Worm (Caenorhabditis elegans): ENCODE measurements around the gene srx-128.

Gene srx-128

ce11 chrV:13796246-13796776 is 41.0 kb upstream of the srx-128 start, which contains the start of gene twk-32 (continued):
- TF ChIP-seq rec-8 (tag; optimal IDR thresholded peaks at IDR 0.05): no peak
- TF ChIP-seq dpff-1 (tag; optimal IDR thresholded peaks at IDR 0.05): peak; percentile 24
- no peak for TF ChIP-seq egl-18 (GFP tag; IDR thresholded peaks at IDR 0.05)
- no peak for TF ChIP-seq Y79H2A.3 (GFP tag; conservative IDR thresholded peaks at IDR 0.05)
- TF ChIP-seq aptf-3 (GFP tag; IDR thresholded peaks at IDR 0.05): no peak
- no peak for TF ChIP-seq F23B12.7 (tag; optimal IDR thresholded peaks at IDR 0.05; ENCODE audit: insufficient read depth)
- TF ChIP-seq C06A6.2 (GFP tag; conservative IDR thresholded peaks at IDR 0.05): 0 out of 2 replicates have a peak, but pooled peaks have one; percentile 9
- no peak for TF ChIP-seq Y53G8AR.9 (GFP tag; conservative IDR thresholded peaks at IDR 0.05)
- TF ChIP-seq bed-1 (GFP tag; IDR thresholded peaks at IDR 0.05): no peak
- TF ChIP-seq D2030.7 (GFP tag; IDR thresholded peaks at IDR 0.05): no peak
- no peak for TF ChIP-seq ztf-6 (GFP tag; IDR thresholded peaks at IDR 0.05)
- no peak for TF ChIP-seq ccch-3 (GFP tag; optimal IDR thresholded peaks at IDR 0.05)
- no peak for TF ChIP-seq nfya-2 (GFP tag; IDR thresholded peaks at IDR 0.05)
- TF ChIP-seq nhr-90 (tag; optimal IDR thresholded peaks at IDR 0.05): no peak
- no peak for TF ChIP-seq ztf-28 (GFP tag; IDR thresholded peaks at IDR 0.05)
- no peak for TF ChIP-seq repo-1 (tag; optimal IDR thresholded peaks at IDR 0.05)
- TF ChIP-seq B0336.3 (GFP tag; IDR thresholded peaks at IDR 0.05): peak; percentile 58
- no peak for TF ChIP-seq T07F8.4 (tag; optimal IDR thresholded peaks at IDR 0.05)
- TF ChIP-seq snpc-4 (GFP tag; optimal IDR thresholded peaks at IDR 0.05): no peak
- TF ChIP-seq snpc-4 (tag; optimal IDR thresholded peaks at IDR 0.05): no peak
- no peak for TF ChIP-seq F37B4.10 (GFP tag; IDR thresholded peaks at IDR 0.05)
- TF ChIP-seq lsy-27 (tag; optimal IDR thresholded peaks at IDR 0.05; ENCODE audit: borderline replicate concordance, insufficient read depth): no peak
- no peak for TF ChIP-seq lin-54 (GFP tag; optimal IDR thresholded peaks at IDR 0.05)
- no peak for TF ChIP-seq ZK185.1 (tag; optimal IDR thresholded peaks at IDR 0.05; ENCODE audit: poor library complexity, severe bottlenecking)
- no peak for TF ChIP-seq atf-7 (tag; optimal IDR thresholded peaks at IDR 0.05)
- TF ChIP-seq F55B11.4 (tag; optimal IDR thresholded peaks at IDR 0.05; ENCODE audit: borderline replicate concordance, insufficient read depth): no peak
- no peak for TF ChIP-seq madf-10 (tag; optimal IDR thresholded peaks at IDR 0.05)
- no peak for TF ChIP-seq rcor-1 (GFP tag; IDR thresholded peaks at IDR 0.05)
- no peak for TF ChIP-seq tlf-1 (GFP tag; optimal IDR thresholded peaks at IDR 0.05)
- TF ChIP-seq cebp-1 (GFP tag; IDR thresholded peaks at IDR 0.05): no peak
- peak; percentile 51 for TF ChIP-seq cebp-1 (tag; optimal IDR thresholded peaks at IDR 0.05)
- TF ChIP-seq rpc-1 (optimal IDR thresholded peaks at IDR 0.05): no peak
- no peak for TF ChIP-seq rpc-1 (tag; optimal IDR thresholded peaks at IDR 0.05)
- TF ChIP-seq ekl-4 (GFP tag; IDR thresholded peaks at IDR 0.05): 0 out of 2 replicates have a peak, but pooled peaks have one; percentile 29
- TF ChIP-seq unc-62 (GFP tag; optimal IDR thresholded peaks at IDR 0.05): no peak
- no peak for TF ChIP-seq dpl-1 (GFP tag; optimal IDR thresholded peaks at IDR 0.05)
- no peak for TF ChIP-seq attf-5 (GFP tag; optimal IDR thresholded peaks at IDR 0.05)
- no peak for TF ChIP-seq F52B5.7 (tag; optimal IDR thresholded peaks at IDR 0.05)
- no peak for TF ChIP-seq ztf-22 (GFP tag; optimal IDR thresholded peaks at IDR 0.05)
- no peak for TF ChIP-seq egl-44 (GFP tag; IDR thresholded peaks at IDR 0.05)
- TF ChIP-seq egrh-3 (GFP tag; IDR thresholded peaks at IDR 0.05): no peak
- no peak for TF ChIP-seq hlh-26 (GFP tag; conservative IDR thresholded peaks at IDR 0.05)
- TF ChIP-seq zim-3 (tag; optimal IDR thresholded peaks at IDR 0.05): no peak
- TF ChIP-seq snpc-1.3 (tag; optimal IDR thresholded peaks at IDR 0.05; ENCODE audit: insufficient read depth): no peak
- TF ChIP-seq sea-2 (GFP tag; IDR thresholded peaks at IDR 0.05): no peak
- no peak for TF ChIP-seq lin-35 (GFP tag; optimal IDR thresholded peaks at IDR 0.05)
- TF ChIP-seq athp-1 (tag; optimal IDR thresholded peaks at IDR 0.05): no peak
- 0 out of 2 replicates have a peak, but pooled peaks have one; percentile 3 for TF ChIP-seq madf-6 (GFP tag; IDR thresholded peaks at IDR 0.05)
- TF ChIP-seq lin-40 (tag; optimal IDR thresholded peaks at IDR 0.05): no peak

Data from whole organism, young adult.